Worm (Caenorhabditis elegans) whole organism, L4 larva: ENCODE measurements around the gene F52E4.5.

Experiments
- ceh-62 ChIP-seq: sonication (generic microtip); optimal IDR thresholded peaks from 2 replicates; lab custom pipeline; 2017; ENCODE audit warnings: missing biosample characterization, missing genetic modification characterization
- mep-1 ChIP-seq: fragments of 150-350 bp; sonication (generic microtip); optimal IDR thresholded peaks from 3 replicates; lab custom pipeline; 2014; ENCODE audit warnings: missing biosample characterization, missing genetic modification characterization
- nhr-25 ChIP-seq: sonication (generic microtip); optimal IDR thresholded peaks from 2 replicates; lab custom pipeline; 2017; ENCODE audit warnings: missing genetic modification characterization, mild to moderate bottlenecking, missing compliant biosample characterization, antibody characterized with exemption, moderate library complexity, borderline replicate concordance; ENCODE audit not compliant: insufficient read depth
- pha-4 ChIP-seq, 2 experiments: fragments of 150-350 bp in 1 of 2; fragments of 200-800 bp in 1 of 2; sonication (Bioruptor generic) in 1 of 2; IDR thresholded peaks in 1 of 2; optimal IDR thresholded peaks in 1 of 2; 2 replicates each; pipeline versions ENCODE4 v1.3.6 to Lab custom; 2014 to 2022; ENCODE audit warnings: missing genetic modification characterization in 2 of 2, missing genetic modification reagents in 2 of 2, missing biosample characterization in 1 of 2, missing compliant biosample characterization in 1 of 2
- rbr-2 ChIP-seq: sonication (generic microtip); optimal IDR thresholded peaks from 2 replicates; lab custom pipeline; 2016; ENCODE audit warnings: missing genotype, missing genetic modification characterization, missing compliant biosample characterization
- unc-130 ChIP-seq: sonication (generic microtip); optimal IDR thresholded peaks from 2 replicates; lab custom pipeline; 2016; ENCODE audit warnings: missing genetic modification reagents, missing genetic modification characterization, missing compliant biosample characterization
- zag-1 ChIP-seq: fragments of 150-350 bp; optimal IDR thresholded peaks from 2 replicates; lab custom pipeline; 2014; ENCODE audit warnings: missing biosample characterization, missing genetic modification characterization

DNA sequence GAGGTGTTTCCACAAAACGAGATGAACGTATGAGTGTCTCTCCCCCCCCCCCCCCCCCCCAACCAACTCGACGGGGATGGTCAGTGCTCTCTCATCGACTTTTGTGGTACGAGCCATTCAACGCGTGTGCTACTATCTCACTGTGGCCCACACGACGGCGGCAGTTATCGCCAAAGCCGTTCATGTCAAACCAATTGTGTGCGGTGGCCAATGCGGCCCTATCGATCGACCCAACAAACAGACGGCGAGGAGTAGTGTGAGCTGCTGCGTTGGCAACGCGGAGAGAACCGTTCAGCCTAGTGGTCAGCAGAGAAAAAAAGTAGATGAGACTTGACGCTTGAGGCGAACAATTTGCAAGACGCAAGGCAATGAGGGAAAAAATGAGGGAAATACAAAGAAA is 15.7 kb upstream of the F52E4.5 start:
- TF ChIP-seq pha-4 (GFP tag; IDR thresholded peaks at IDR 0.05; lab: Robert Waterston, UW) (no peak), pha-4 (tag; optimal IDR thresholded peaks at IDR 0.05; lab: Kevin White, UChicago) (no peak), nhr-25 (tag; lab: Kevin White, UChicago) (no peak), mep-1 (tag; lab: Kevin White, UChicago) (peak; percentile 42), zag-1 (tag; lab: Kevin White, UChicago) (no peak), ceh-62 (no peak), unc-130 (GFP tag; lab: Kevin White, UChicago) (no peak), rbr-2 (tag; lab: Kevin White, UChicago) (no peak)
